Worm (Caenorhabditis elegans): ENCODE results near the gene bbs-5.

- TF ChIP-seq klf-2 (GFP tag; conservative IDR thresholded peaks at IDR 0.05) (no peak), tab-1 (GFP tag; IDR thresholded peaks at IDR 0.05) (no peak), ref-1 (GFP tag; conservative IDR thresholded peaks at IDR 0.05) (no peak), cog-1 (tag; optimal IDR thresholded peaks at IDR 0.05) (no peak), flt-1 (GFP tag; IDR thresholded peaks at IDR 0.05) (no peak)
Measured at ce11 chrIII:10293946-10294345, 32.4 kb upstream of the bbs-5 start.
